Worm (Caenorhabditis elegans): ENCODE measurements around the gene mrps-12.

Gene mrps-12

DNA sequence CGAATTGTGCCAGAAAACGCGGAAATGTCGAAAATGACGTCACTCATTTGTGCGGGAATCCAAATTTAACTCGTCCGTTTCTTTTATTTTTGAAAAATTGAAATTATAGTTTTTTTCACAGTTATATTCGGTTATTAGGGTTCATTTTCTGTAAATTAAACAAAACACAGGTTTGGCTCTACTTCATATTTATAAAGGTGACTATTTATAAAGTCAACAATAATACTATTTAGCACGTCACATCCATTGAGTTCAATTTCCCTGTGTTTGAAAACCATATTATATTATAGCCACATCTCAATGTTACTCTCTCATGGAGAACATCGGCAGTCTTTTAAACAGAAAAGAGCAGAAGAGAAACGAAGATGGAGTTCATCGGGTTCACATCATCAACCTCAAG lies 24.8 kb downstream of the mrps-12 start, which contains the start of gene twk-35:
Gene twk-35 (plus strand): TSS at position 301 of the 400 bp plus-strand sequence.
- TF ChIP-seq him-1 (tag; optimal IDR thresholded peaks at IDR 0.05) (no peak), dao-5 (tag; optimal IDR thresholded peaks at IDR 0.05) (no peak), W03F9.2 (tag; optimal IDR thresholded peaks at IDR 0.05) (no peak)

DNA sequence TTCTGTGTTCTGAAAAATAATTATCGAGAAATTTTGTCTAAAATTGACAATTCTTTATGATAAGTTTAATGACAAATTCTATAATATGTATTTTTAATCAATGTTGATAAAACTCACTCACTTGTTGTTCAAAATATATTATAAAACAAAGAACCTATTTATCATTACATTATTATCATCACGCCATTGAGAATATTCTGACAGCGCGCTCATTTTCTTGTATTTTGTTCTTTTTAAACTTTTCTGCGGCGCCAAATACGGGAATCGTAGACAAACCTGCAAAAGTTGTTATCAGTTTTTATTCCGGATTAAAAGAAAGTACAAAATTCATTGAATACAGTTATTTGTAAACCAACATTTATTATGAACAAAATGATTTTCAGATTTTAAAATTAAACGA lies 28.5 kb downstream of the mrps-12 start:
- TF ChIP-seq him-1 (tag; optimal IDR thresholded peaks at IDR 0.05) (no peak), W03F9.2 (tag; optimal IDR thresholded peaks at IDR 0.05) (peak; percentile 33), dao-5 (tag; optimal IDR thresholded peaks at IDR 0.05) (no peak)

DNA sequence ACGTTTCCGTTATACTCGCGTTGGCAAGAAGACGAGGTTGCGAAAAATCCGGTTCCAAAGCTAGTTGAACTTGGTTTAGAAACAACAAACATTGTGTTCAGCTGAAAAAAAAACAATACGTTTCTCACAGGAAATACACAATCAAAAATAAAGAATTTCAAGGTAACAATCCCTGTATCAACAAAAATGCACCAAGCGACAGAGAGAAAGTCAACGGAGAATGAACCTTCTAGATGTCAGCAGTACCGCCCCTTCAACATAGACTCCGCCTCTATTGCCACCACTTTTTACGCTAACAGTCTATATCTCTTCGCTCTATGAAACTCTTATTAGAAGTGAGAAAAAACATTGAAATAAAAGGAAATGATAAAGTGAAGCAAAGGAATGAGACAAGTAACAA lies 30.4 kb downstream of the mrps-12 start, which contains the start of gene F31D4.8:
Gene F31D4.8 (minus strand): TSS at position 101 of the 400 bp plus-strand sequence.
- TF ChIP-seq dao-5 (tag; optimal IDR thresholded peaks at IDR 0.05) (no peak), him-1 (tag; optimal IDR thresholded peaks at IDR 0.05) (no peak), W03F9.2 (tag; optimal IDR thresholded peaks at IDR 0.05) (no peak)

DNA sequence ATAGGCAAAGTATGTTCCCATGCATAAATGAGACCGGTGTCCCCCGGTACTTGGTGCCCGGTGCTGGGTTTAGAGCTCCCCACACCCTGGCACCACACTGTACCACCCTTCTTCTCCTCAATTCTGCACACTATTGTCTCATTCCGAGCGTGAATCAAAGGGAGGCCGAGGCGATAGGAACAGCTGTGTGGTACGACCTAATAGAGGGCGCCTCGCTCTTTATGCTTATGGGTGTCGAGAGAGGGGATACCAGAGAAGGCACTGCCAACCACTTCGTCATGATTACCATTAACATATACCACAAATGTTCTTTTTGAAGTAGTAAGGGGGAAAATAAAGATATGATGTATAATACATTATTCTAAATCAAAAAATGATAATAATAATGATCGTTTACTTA lies 32.8 kb downstream of the mrps-12 start:
- TF ChIP-seq him-1 (tag; optimal IDR thresholded peaks at IDR 0.05) = no peak
- TF ChIP-seq W03F9.2 (tag; optimal IDR thresholded peaks at IDR 0.05) = no peak
- no peak for TF ChIP-seq dao-5 (tag; optimal IDR thresholded peaks at IDR 0.05)

DNA sequence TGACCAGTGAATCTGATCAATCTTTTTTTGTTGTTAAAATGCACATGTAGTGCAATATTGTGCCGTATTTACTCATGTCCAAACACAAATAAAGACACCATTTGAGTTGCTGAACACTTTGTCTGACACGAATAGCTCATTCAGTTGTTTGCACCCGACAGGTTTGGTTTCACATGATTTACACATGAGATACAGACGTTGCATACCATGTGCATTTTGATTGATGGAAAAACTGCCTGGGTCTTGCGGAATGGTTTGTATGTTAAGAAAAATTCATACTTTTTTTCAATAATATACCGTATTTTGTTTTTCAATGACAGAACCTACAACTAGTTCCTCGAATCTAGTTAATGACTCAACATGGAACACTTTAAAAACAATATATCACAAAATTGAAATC lies 33.3 kb downstream of the mrps-12 start:
- no peak for TF ChIP-seq him-1 (tag; optimal IDR thresholded peaks at IDR 0.05)

DNA sequence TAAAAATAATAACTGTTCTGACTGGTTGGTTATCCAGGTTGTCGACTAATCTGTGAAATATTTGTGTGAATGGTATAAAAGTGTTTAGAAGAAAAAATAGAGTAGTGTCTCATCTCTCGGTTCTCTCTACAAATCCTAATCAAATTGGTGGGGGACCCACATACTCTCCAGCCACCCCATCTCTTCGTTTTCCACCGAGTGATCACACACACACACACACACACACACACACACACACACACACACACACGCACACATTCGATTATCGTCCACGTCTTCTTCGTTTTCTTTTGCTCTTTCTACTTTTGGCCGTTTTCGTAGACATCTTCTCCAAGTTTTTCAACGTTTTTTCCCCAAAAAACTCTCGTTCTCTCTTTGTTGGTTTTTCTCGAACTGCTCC lies 35.3 kb downstream of the mrps-12 start:
- TF ChIP-seq W03F9.2 (tag; optimal IDR thresholded peaks at IDR 0.05) = no peak
- TF ChIP-seq dao-5 (tag; optimal IDR thresholded peaks at IDR 0.05) = no peak
- TF ChIP-seq him-1 (tag; optimal IDR thresholded peaks at IDR 0.05) = no peak

DNA sequence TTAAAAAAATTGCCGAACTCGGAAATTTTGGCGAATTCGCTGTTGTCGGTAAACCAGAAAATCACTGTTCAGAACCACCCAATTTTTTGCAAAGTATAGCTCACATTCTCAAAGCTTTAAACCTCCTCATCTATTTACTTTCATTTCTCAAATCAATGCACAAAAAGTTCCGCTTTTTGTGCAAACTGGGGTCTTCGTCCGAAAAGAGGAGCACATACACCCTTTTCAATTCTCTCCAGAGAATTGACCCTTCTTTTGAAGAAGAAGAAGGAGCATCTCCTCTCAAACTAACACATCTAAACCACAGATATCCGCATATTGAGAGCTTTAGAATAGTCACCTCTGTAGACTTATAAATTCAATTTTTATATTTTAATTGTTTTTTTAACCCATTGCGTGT lies 37.4 kb downstream of the mrps-12 start:
- TF ChIP-seq W03F9.2 (tag; optimal IDR thresholded peaks at IDR 0.05) (no peak), dao-5 (tag; optimal IDR thresholded peaks at IDR 0.05) (no peak), him-1 (tag; optimal IDR thresholded peaks at IDR 0.05) (no peak)

DNA sequence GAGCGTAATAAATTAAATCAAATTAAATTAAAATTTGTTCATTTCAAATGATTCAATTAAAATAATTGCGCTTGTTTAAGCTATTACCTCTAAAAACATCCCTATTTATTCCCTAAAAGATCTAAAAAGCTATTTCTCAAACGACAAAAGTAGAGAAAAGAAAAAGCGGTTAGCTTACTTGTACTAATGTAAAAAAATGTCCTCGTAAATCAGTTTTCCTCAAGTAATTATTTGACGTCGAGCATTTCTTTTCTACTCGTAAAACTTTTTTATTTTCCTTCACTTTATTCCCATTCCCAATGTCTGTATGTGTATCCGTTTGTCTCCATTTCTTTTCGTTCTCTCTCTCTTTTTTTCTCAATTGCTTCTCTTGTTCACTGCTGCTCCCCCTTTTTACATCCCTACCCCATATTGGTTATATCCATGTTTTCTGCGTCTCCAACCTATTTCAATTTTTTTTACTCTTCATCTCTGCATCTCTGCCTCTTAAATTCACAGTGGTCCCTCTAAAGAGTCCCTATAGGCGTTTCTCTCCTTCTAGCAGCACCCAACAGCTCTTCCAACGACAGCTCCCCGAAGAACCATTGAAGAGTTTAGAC lies 41.3 kb downstream of the mrps-12 start, which contains the start of gene unc-80:
Gene unc-80 (plus strand): TSS at position 533 of the 599 bp plus-strand sequence.
- TF ChIP-seq W03F9.2 (tag; optimal IDR thresholded peaks at IDR 0.05) (no peak), him-1 (tag; optimal IDR thresholded peaks at IDR 0.05) (peak; percentile 65)
